Worm (Caenorhabditis elegans): ENCODE data around the gene sre-55.

sre-55 gene

ce11 chrII:12328994-12329393 is at the start of gene sre-55:
Gene sre-55, plus strand, starts transcription at chrII:12329294.
- TF ChIP-seq ztf-4 (tag; optimal IDR thresholded peaks at IDR 0.05) (no peak), lin-15B (tag; optimal IDR thresholded peaks at IDR 0.05) (no peak), nhr-25 (tag; optimal IDR thresholded peaks at IDR 0.05) (no peak), R02D3.7 (tag; optimal IDR thresholded peaks at IDR 0.05) (no peak), elt-3 (tag; optimal IDR thresholded peaks at IDR 0.05) (no peak), skn-1 (tag; optimal IDR thresholded peaks at IDR 0.05) (no peak), unc-39 (tag; optimal IDR thresholded peaks at IDR 0.05) (no peak), zag-1 (tag; optimal IDR thresholded peaks at IDR 0.05) (no peak), daf-12 (tag; optimal IDR thresholded peaks at IDR 0.05) (no peak), pha-4 (tag; optimal IDR thresholded peaks at IDR 0.05) (no peak)

- TF ChIP-seq ceh-28 (tag; optimal IDR thresholded peaks at IDR 0.05) (no peak), nhr-67 (tag; optimal IDR thresholded peaks at IDR 0.05) (no peak), nhr-11 (tag; optimal IDR thresholded peaks at IDR 0.05) (no peak), mml-1 (tag; optimal IDR thresholded peaks at IDR 0.05) (no peak), tbx-2 (tag; optimal IDR thresholded peaks at IDR 0.05) (no peak), nhr-12 (tag; optimal IDR thresholded peaks at IDR 0.05) (no peak), R02D3.7 (tag; optimal IDR thresholded peaks at IDR 0.05) (no peak), pha-4 (tag; optimal IDR thresholded peaks at IDR 0.05) (no peak), fkh-2 (tag; optimal IDR thresholded peaks at IDR 0.05) (no peak), sea-2 (GFP tag; optimal IDR thresholded peaks at IDR 0.05) (no peak), mdl-1 (tag; optimal IDR thresholded peaks at IDR 0.05) (no peak), nhr-43 (tag; optimal IDR thresholded peaks at IDR 0.05; ENCODE audit: poor library complexity, severe bottlenecking) (no peak), unc-62 (GFP tag; optimal IDR thresholded peaks at IDR 0.05) (no peak), ZK546.5 (tag; optimal IDR thresholded peaks at IDR 0.05) (no peak), egl-27 (tag; optimal IDR thresholded peaks at IDR 0.05) (no peak), ztf-11 (tag; optimal IDR thresholded peaks at IDR 0.05) (no peak), aly-2 (tag; optimal IDR thresholded peaks at IDR 0.05) (no peak), skn-1 (tag; optimal IDR thresholded peaks at IDR 0.05) (no peak), nhr-77 (tag; optimal IDR thresholded peaks at IDR 0.05) (no peak)
Observed at ce11 chrII:12280360-12280759, 48.7 kb upstream of the sre-55 start, which contains the start of gene ife-5. Gene ife-5, plus strand, starts transcription at chrII:12280660.

ce11 chrII:12284045-12284444 is 45.0 kb upstream of the sre-55 start:
- no peak for TF ChIP-seq mdl-1 (tag; optimal IDR thresholded peaks at IDR 0.05)
- no peak for TF ChIP-seq egl-27 (tag; optimal IDR thresholded peaks at IDR 0.05)
- no peak for TF ChIP-seq ama-1 (optimal IDR thresholded peaks at IDR 0.05)

- TF ChIP-seq nhr-28 (tag; optimal IDR thresholded peaks at IDR 0.05): no peak
- no peak for TF ChIP-seq R02D3.7 (tag; optimal IDR thresholded peaks at IDR 0.05)
- no peak for TF ChIP-seq fos-1 (tag; optimal IDR thresholded peaks at IDR 0.05)
Observed at ce11 chrII:12289085-12289484, 40.0 kb upstream of the sre-55 start, which contains the start of gene Y57A10A.31. Gene Y57A10A.31, plus strand, starts transcription at chrII:12289385.

ce11 chrII:12296591-12296990 is 32.5 kb upstream of the sre-55 start:
- TF ChIP-seq ama-1 (optimal IDR thresholded peaks at IDR 0.05) (no peak), ZK546.5 (tag; optimal IDR thresholded peaks at IDR 0.05) (no peak), lin-15B (tag; optimal IDR thresholded peaks at IDR 0.05) (no peak), lsy-12 (tag; optimal IDR thresholded peaks at IDR 0.05) (no peak), elt-1 (tag; optimal IDR thresholded peaks at IDR 0.05) (no peak), nhr-67 (tag; optimal IDR thresholded peaks at IDR 0.05) (no peak), mdl-1 (tag; optimal IDR thresholded peaks at IDR 0.05) (no peak), tbx-2 (tag; optimal IDR thresholded peaks at IDR 0.05) (no peak), pha-4 (tag; optimal IDR thresholded peaks at IDR 0.05) (no peak), R02D3.7 (tag; optimal IDR thresholded peaks at IDR 0.05) (no peak), ztf-11 (tag; optimal IDR thresholded peaks at IDR 0.05) (no peak), skn-1 (tag; optimal IDR thresholded peaks at IDR 0.05) (no peak)

ce11 chrII:12300680-12301079 is 28.4 kb upstream of the sre-55 start:
- peak; percentile 93 for TF ChIP-seq ceh-28 (tag; optimal IDR thresholded peaks at IDR 0.05)
- no peak for TF ChIP-seq nhr-28 (tag; optimal IDR thresholded peaks at IDR 0.05)
- TF ChIP-seq hmg-11 (tag; optimal IDR thresholded peaks at IDR 0.05): no peak
- TF ChIP-seq skn-1 (tag; optimal IDR thresholded peaks at IDR 0.05): no peak
- no peak for TF ChIP-seq unc-62 (GFP tag; optimal IDR thresholded peaks at IDR 0.05)
- no peak for TF ChIP-seq nhr-11 (tag; optimal IDR thresholded peaks at IDR 0.05)
